Worm (Caenorhabditis elegans) whole organism, mixed stage, embryonic: ENCODE data around the gene ceh-81.

Source experiments
- M03D4.4 ChIP-seq: sonication (generic microtip); optimal IDR thresholded peaks from 2 replicates; lab custom pipeline; 2017; ENCODE audit warnings: mild to moderate bottlenecking, missing genetic modification characterization, missing compliant biosample characterization
- ceh-43 ChIP-seq: fragments of 200-800 bp; sonication (Bioruptor generic); optimal IDR thresholded peaks from 2 replicates; lab custom pipeline; 2018; ENCODE audit warnings: mild to moderate bottlenecking, missing genetic modification characterization, moderate library complexity, missing compliant biosample characterization
- elt-1 ChIP-seq: sonication (generic microtip); optimal IDR thresholded peaks from 2 replicates; lab custom pipeline; 2017; ENCODE audit warnings: missing genetic modification characterization, mild to moderate bottlenecking, missing compliant biosample characterization, antibody characterized with exemption, moderate library complexity, borderline replicate concordance; ENCODE audit not compliant: insufficient read depth
- elt-3 ChIP-seq: fragments of 150-350 bp; optimal IDR thresholded peaks from 2 replicates; lab custom pipeline; 2014; ENCODE audit warnings: missing biosample characterization, missing genetic modification characterization
- lin-13 ChIP-seq: fragments of 150-350 bp; optimal IDR thresholded peaks from 2 replicates; lab custom pipeline; 2014; ENCODE audit warnings: missing biosample characterization, missing genetic modification characterization
- lsy-2 ChIP-seq: fragments of 150-350 bp; optimal IDR thresholded peaks from 2 replicates; lab custom pipeline; 2014; ENCODE audit warnings: missing biosample characterization, missing genetic modification characterization
- mep-1 ChIP-seq: fragments of 150-350 bp; optimal IDR thresholded peaks from 2 replicates; lab custom pipeline; 2017; ENCODE audit warnings: missing biosample characterization, missing genetic modification reagents, missing genetic modification characterization, inconsistent platforms
- nhr-28 ChIP-seq: fragments of 150-350 bp; optimal IDR thresholded peaks from 2 replicates; lab custom pipeline; 2014; ENCODE audit warnings: missing biosample characterization, missing genetic modification characterization
- nhr-76 ChIP-seq: sonication (generic microtip); optimal IDR thresholded peaks from 2 replicates; lab custom pipeline; 2017; ENCODE audit warnings: missing biosample characterization, missing genetic modification characterization
- pha-4 ChIP-seq: fragments of 150-350 bp; optimal IDR thresholded peaks from 2 replicates; lab custom pipeline; 2018; ENCODE audit warnings: missing biosample characterization, missing genetic modification reagents, missing genetic modification characterization
- snpc-4 ChIP-seq: fragments of 150-350 bp; optimal IDR thresholded peaks from 2 replicates; lab custom pipeline; 2014; ENCODE audit warnings: missing biosample characterization, missing genetic modification characterization
- sptf-1 ChIP-seq: sonication (generic microtip); optimal IDR thresholded peaks from 2 replicates; lab custom pipeline; 2017; ENCODE audit warnings: mild to moderate bottlenecking, missing genetic modification characterization, moderate library complexity, missing compliant biosample characterization
- ztf-11 ChIP-seq: fragments of 150-350 bp; optimal IDR thresholded peaks from 2 replicates; lab custom pipeline; 2014; ENCODE audit warnings: missing biosample characterization, missing genetic modification characterization

- TF ChIP-seq snpc-4 (tag; lab: Kevin White, UChicago) (no peak), elt-3 (tag; lab: Kevin White, UChicago) (no peak), lin-13 (tag; lab: Kevin White, UChicago) (no peak), pha-4 (tag; lab: Kevin White, UChicago) (no peak), ztf-11 (tag; lab: Kevin White, UChicago) (no peak), nhr-76 (no peak), M03D4.4 (tag; lab: Kevin White, UChicago) (no peak), nhr-28 (tag; lab: Kevin White, UChicago) (no peak), sptf-1 (tag; lab: Kevin White, UChicago) (no peak), elt-1 (no peak), mep-1 (tag; lab: Kevin White, UChicago) (no peak), lsy-2 (tag; lab: Kevin White, UChicago) (no peak), ceh-43 (GFP tag; lab: Kevin White, UChicago) (no peak)
Measured at ce11 chrII:1741248-1741647, 11.0 kb downstream of the ceh-81 start, which contains the start of gene K07G6.1.
